Fruit fly (Drosophila melanogaster) whole organism, embryonic: Measurements from ENCODE around the gene CG7407.

Experiments used
- Atf6 ChIP-seq: fragments of 200-800 bp; sonication (Bioruptor generic); IDR thresholded peaks from 2 replicates; pipeline ENCODE4 v1.3.6; 2022; ENCODE audit warnings: missing biosample characterization, missing genetic modification characterization
- BEAF-32 ChIP-seq: fragments of 200-800 bp; sonication (Bioruptor generic); optimal IDR thresholded peaks from 3 replicates; lab custom pipeline; 2017; ENCODE audit warnings: missing biosample characterization, missing genetic modification characterization, mild to moderate bottlenecking, moderate library complexity, missing genetic modification reagents
- Blimp-1 ChIP-seq: fragments of 200-800 bp; sonication (Bioruptor generic); optimal IDR thresholded peaks from 3 replicates; lab custom pipeline; 2018; ENCODE audit warnings: missing biosample characterization, missing genetic modification characterization, mild to moderate bottlenecking, moderate library complexity, missing genetic modification reagents
- CG10209 ChIP-seq: fragments of 200-800 bp; sonication (Bioruptor generic); optimal IDR thresholded peaks from 3 replicates; lab custom pipeline; 2017; ENCODE audit warnings: missing biosample characterization, mild to moderate bottlenecking, missing genetic modification characterization, missing genetic modification reagents
- CG1024 ChIP-seq: fragments of 200-800 bp; sonication (Bioruptor generic); IDR thresholded peaks from 2 replicates; pipeline ENCODE4 v1.3.6; 2022; ENCODE audit warnings: missing biosample characterization, missing genetic modification characterization
- CG10462 ChIP-seq: fragments of 200-800 bp; sonication (Bioruptor generic); optimal IDR thresholded peaks from 2 replicates; lab custom pipeline; 2016; ENCODE audit warnings: missing biosample characterization, missing genetic modification characterization
- CG1233 ChIP-seq: fragments of 200-800 bp; sonication (Bioruptor generic); optimal IDR thresholded peaks from 4 replicates; lab custom pipeline; 2018; ENCODE audit warnings: missing biosample characterization, mild to moderate bottlenecking, missing genetic modification characterization
- CG13894 ChIP-seq: fragments of 200-800 bp; sonication (Bioruptor generic); optimal IDR thresholded peaks from 3 replicates; lab custom pipeline; 2018; ENCODE audit warnings: missing biosample characterization, mild to moderate bottlenecking, missing genetic modification characterization, moderate library complexity
- CG1647 ChIP-seq: fragments of 200-800 bp; sonication (Bioruptor generic); optimal IDR thresholded peaks from 3 replicates; lab custom pipeline; 2016; ENCODE audit warnings: missing biosample characterization, missing genetic modification characterization
- CG17328 ChIP-seq: fragments of 200-800 bp; sonication (Bioruptor generic); IDR thresholded peaks from 2 replicates; pipeline ENCODE4 v1.3.6; 2022; ENCODE audit warnings: missing biosample characterization, missing genetic modification characterization
- CG1832 ChIP-seq: fragments of 200-800 bp; sonication (Bioruptor generic); optimal IDR thresholded peaks from 2 replicates; lab custom pipeline; 2017; ENCODE audit warnings: missing biosample characterization, mild to moderate bottlenecking, missing genetic modification characterization, inconsistent platforms
- CG2116 ChIP-seq: fragments of 200-800 bp; sonication (Bioruptor generic); optimal IDR thresholded peaks from 3 replicates; lab custom pipeline; 2018; ENCODE audit warnings: missing biosample characterization, mild to moderate bottlenecking, missing genetic modification characterization
- CG2129 ChIP-seq: fragments of 200-800 bp; sonication (Bioruptor generic); IDR thresholded peaks from 2 replicates; pipeline ENCODE4 v1.3.6; 2022; ENCODE audit warnings: missing biosample characterization, missing genetic modification characterization; ENCODE audit not compliant: partially characterized antibody
- CG2712 ChIP-seq: fragments of 200-800 bp; optimal IDR thresholded peaks from 3 replicates; lab custom pipeline; 2019; ENCODE audit warnings: missing biosample characterization, mild to moderate bottlenecking, missing genetic modification characterization, moderate library complexity
- CG2875 ChIP-seq: fragments of 200-800 bp; sonication (Bioruptor generic); optimal IDR thresholded peaks from 2 replicates; lab custom pipeline; 2017; ENCODE audit warnings: missing biosample characterization, mild to moderate bottlenecking, missing genetic modification characterization, missing genetic modification reagents
- CG32532 ChIP-seq: fragments of 200-800 bp; sonication (Bioruptor generic); IDR thresholded peaks from 2 replicates; pipeline ENCODE4 v1.3.6; 2022; ENCODE audit warnings: missing biosample characterization, missing genetic modification characterization
- CG8388 ChIP-seq: fragments of 200-800 bp; sonication (Bioruptor generic); optimal IDR thresholded peaks from 2 replicates; lab custom pipeline; 2019; ENCODE audit warnings: missing biosample characterization, mild to moderate bottlenecking, missing genetic modification characterization, moderate library complexity
- CG9727 ChIP-seq: fragments of 200-800 bp; sonication (Bioruptor generic); optimal IDR thresholded peaks from 3 replicates; lab custom pipeline; 2017; ENCODE audit warnings: missing biosample characterization, mild to moderate bottlenecking, missing genetic modification characterization
- Dad ChIP-seq: fragments of 200-800 bp; sonication (Bioruptor generic); optimal IDR thresholded peaks from 3 replicates; lab custom pipeline; 2016; ENCODE audit warnings: missing biosample characterization, missing genetic modification characterization
- Elba2 ChIP-seq: fragments of 200-800 bp; sonication (Bioruptor generic); optimal IDR thresholded peaks from 3 replicates; lab custom pipeline; 2016; ENCODE audit warnings: missing biosample characterization, missing genetic modification characterization
- Gsc ChIP-seq: fragments of 200-800 bp; sonication (Bioruptor generic); IDR thresholded peaks from 2 replicates; pipeline ENCODE4 v1.3.6; 2022; ENCODE audit warnings: missing biosample characterization, missing genetic modification characterization
- Gug ChIP-seq: fragments of 200-800 bp; sonication (Bioruptor generic); IDR thresholded peaks from 4 replicates; pipeline ENCODE4 v1.3.6; 2022; ENCODE audit warnings: missing biosample characterization, missing genetic modification characterization
- HLH4C ChIP-seq: fragments of 200-800 bp; sonication (Bioruptor generic); IDR thresholded peaks from 3 replicates; pipeline ENCODE4 v1.3.6; 2022; ENCODE audit warnings: missing biosample characterization, missing genetic modification characterization; ENCODE audit not compliant: partially characterized antibody
- Myb ChIP-seq: fragments of 200-800 bp; sonication (Bioruptor generic); optimal IDR thresholded peaks from 2 replicates; lab custom pipeline; 2016; ENCODE audit warnings: missing biosample characterization, missing genetic modification characterization
- NK7.1 ChIP-seq: fragments of 200-800 bp; sonication (Bioruptor generic); optimal IDR thresholded peaks from 3 replicates; lab custom pipeline; 2016; ENCODE audit warnings: missing biosample characterization, missing genetic modification characterization
- Poxn ChIP-seq: fragments of 200-800 bp; sonication (Bioruptor generic); IDR thresholded peaks from 2 replicates; pipeline ENCODE4 v1.3.6; 2022; ENCODE audit warnings: missing biosample characterization, missing genetic modification characterization
- Spps ChIP-seq: fragments of 200-800 bp; sonication (Bioruptor generic); optimal IDR thresholded peaks from 2 replicates; lab custom pipeline; 2018; ENCODE audit warnings: missing biosample characterization, mild to moderate bottlenecking, missing genetic modification characterization
- ac ChIP-seq: fragments of 200-800 bp; sonication (Bioruptor generic); optimal IDR thresholded peaks from 3 replicates; lab custom pipeline; 2017; ENCODE audit warnings: missing biosample characterization, mild to moderate bottlenecking, missing genetic modification characterization
- dimm ChIP-seq: fragments of 200-800 bp; sonication (Bioruptor generic); IDR thresholded peaks from 2 replicates; pipeline ENCODE4 v1.3.6; 2022; ENCODE audit warnings: missing biosample characterization, missing genetic modification characterization
- esg ChIP-seq: fragments of 200-800 bp; sonication (Bioruptor generic); conservative IDR thresholded peaks from 2 replicates; pipeline ENCODE4 v1.3.6; 2022; ENCODE audit warnings: missing biosample characterization, missing genetic modification characterization
- gt ChIP-seq: fragments of 200-800 bp; sonication (Bioruptor generic); IDR thresholded peaks from 2 replicates; pipeline ENCODE4 v1.3.6; 2022; ENCODE audit warnings: missing biosample characterization, missing genetic modification characterization
- kay ChIP-seq: fragments of 200-800 bp; sonication (Bioruptor generic); optimal IDR thresholded peaks from 2 replicates; lab custom pipeline; 2016; ENCODE audit warnings: missing biosample characterization, missing genetic modification characterization
- luna ChIP-seq: fragments of 200-800 bp; sonication (Bioruptor generic); optimal IDR thresholded peaks from 2 replicates; lab custom pipeline; 2016; ENCODE audit warnings: missing biosample characterization, missing genetic modification characterization
- mam ChIP-seq: fragments of 200-800 bp; sonication (Bioruptor generic); optimal IDR thresholded peaks from 3 replicates; lab custom pipeline; 2016; ENCODE audit warnings: missing biosample characterization, missing genetic modification characterization
- odd ChIP-seq: fragments of 200-800 bp; sonication (Bioruptor generic); optimal IDR thresholded peaks from 2 replicates; lab custom pipeline; 2017; ENCODE audit warnings: missing biosample characterization, mild to moderate bottlenecking, missing genetic modification characterization
- pfk ChIP-seq: fragments of 200-800 bp; sonication (Bioruptor generic); optimal IDR thresholded peaks from 2 replicates; lab custom pipeline; 2018; ENCODE audit warnings: missing biosample characterization, mild to moderate bottlenecking, missing genetic modification characterization, moderate library complexity
- pros ChIP-seq: fragments of 200-800 bp; sonication (Bioruptor generic); optimal IDR thresholded peaks from 3 replicates; lab custom pipeline; 2019; ENCODE audit warnings: missing biosample characterization, mild to moderate bottlenecking, missing genetic modification characterization, moderate library complexity
- seq ChIP-seq: fragments of 200-800 bp; sonication (Bioruptor generic); IDR thresholded peaks from 2 replicates; pipeline ENCODE4 v1.3.6; 2022; ENCODE audit warnings: missing biosample characterization, missing genetic modification characterization
- slbo ChIP-seq: fragments of 200-800 bp; sonication (Bioruptor generic); IDR thresholded peaks from 2 replicates; pipeline ENCODE4 v1.3.6; 2022; ENCODE audit warnings: missing biosample characterization, missing genetic modification characterization
- sr ChIP-seq: fragments of 200-800 bp; sonication (Bioruptor generic); IDR thresholded peaks from 3 replicates; pipeline ENCODE4 v1.3.6; 2022; ENCODE audit warnings: missing biosample characterization, missing genetic modification characterization
- stc ChIP-seq: fragments of 200-800 bp; sonication (Bioruptor generic); IDR thresholded peaks from 2 replicates; pipeline ENCODE4 v1.3.6; 2022; ENCODE audit warnings: missing biosample characterization, missing genetic modification characterization
- tgo ChIP-seq: fragments of 200-800 bp; sonication (Bioruptor generic); IDR thresholded peaks from 3 replicates; pipeline ENCODE4 v1.3.6; 2022; ENCODE audit warnings: missing biosample characterization, missing genetic modification characterization
- tio ChIP-seq: fragments of 200-800 bp; sonication (Bioruptor generic); optimal IDR thresholded peaks from 2 replicates; lab custom pipeline; 2017; ENCODE audit warnings: missing biosample characterization, missing genetic modification characterization, inconsistent platforms
- tna ChIP-seq: fragments of 200-800 bp; sonication (Bioruptor generic); IDR thresholded peaks from 2 replicates; pipeline ENCODE4 v1.3.6; 2022; ENCODE audit warnings: missing biosample characterization, missing genetic modification characterization; ENCODE audit not compliant: partially characterized antibody
- tx ChIP-seq: fragments of 200-800 bp; sonication (Bioruptor generic); optimal IDR thresholded peaks from 2 replicates; lab custom pipeline; 2016; ENCODE audit warnings: missing biosample characterization, missing genetic modification characterization
- unpg ChIP-seq: fragments of 200-800 bp; sonication (Bioruptor generic); optimal IDR thresholded peaks from 3 replicates; lab custom pipeline; 2018; ENCODE audit warnings: missing biosample characterization, mild to moderate bottlenecking, missing genetic modification characterization, moderate library complexity
- wdn ChIP-seq: fragments of 200-800 bp; sonication (Bioruptor generic); IDR thresholded peaks from 2 replicates; pipeline ENCODE4 v1.3.6; 2022; ENCODE audit warnings: missing biosample characterization, missing genetic modification characterization
- zen2 ChIP-seq: fragments of 200-800 bp; sonication (Bioruptor generic); IDR thresholded peaks from 3 replicates; pipeline ENCODE4 v1.3.6; 2022; ENCODE audit warnings: missing biosample characterization, missing genetic modification characterization; ENCODE audit not compliant: partially characterized antibody

Gene CG7407

dm6 chr3L:21832203-21833160 lies 9.2 kb downstream of the CG7407 start, which contains the start of the genes CG7148 and Nopp140 (continued):
- TF ChIP-seq CG17328 (GFP tag; lab: Robert Waterston, UW), result peak; percentile 65
- TF ChIP-seq pros (GFP tag; lab: Kevin White, UChicago), result no peak
- TF ChIP-seq CG10209, result peak; percentile 63
- TF ChIP-seq pfk, result peak; percentile 34
- peak; percentile 63 for TF ChIP-seq unpg (GFP tag; lab: Kevin White, UChicago)
- TF ChIP-seq tio, result no peak
- TF ChIP-seq tna (GFP tag; lab: Robert Waterston, UW), result no peak
- TF ChIP-seq dimm (GFP tag; lab: Robert Waterston, UW), result no peak
- peak; percentile 40 for TF ChIP-seq BEAF-32 (GFP tag; lab: Kevin White, UChicago)
- TF ChIP-seq CG1647 (GFP tag; lab: Kevin White, UChicago), result peak; percentile 61
- peak; percentile 68; the same call in 3 of the 4 replicates for TF ChIP-seq Gug (GFP tag; lab: Robert Waterston, UW)
- no peak for TF ChIP-seq Spps (tag; lab: Kevin White, UChicago)
- TF ChIP-seq CG8388 (GFP tag; lab: Kevin White, UChicago), result peak; percentile 49
- peak; percentile 59 for TF ChIP-seq tgo (GFP tag; lab: Robert Waterston, UW)
- TF ChIP-seq CG1832 (GFP tag; lab: Kevin White, UChicago), result no peak
- peak; percentile 53 for TF ChIP-seq CG2116 (GFP tag; lab: Kevin White, UChicago)
- no peak for TF ChIP-seq seq
- peak; percentile 27 for TF ChIP-seq Dad (GFP tag; lab: Kevin White, UChicago)
- TF ChIP-seq Blimp-1 (GFP tag; lab: Kevin White, UChicago), result no peak
- peak; percentile 42 for TF ChIP-seq Myb
- no peak for TF ChIP-seq CG2129 (GFP tag; lab: Robert Waterston, UW)
- TF ChIP-seq zen2 (GFP tag; lab: Robert Waterston, UW), result no peak
- TF ChIP-seq CG32532 (GFP tag; lab: Robert Waterston, UW), result peak; percentile 83
- no peak for TF ChIP-seq NK7.1 (GFP tag; lab: Kevin White, UChicago)
- no peak for TF ChIP-seq gt (GFP tag; lab: Robert Waterston, UW)
- peak; percentile 80 for TF ChIP-seq mam (GFP tag; lab: Kevin White, UChicago)
- peak; percentile 49 for TF ChIP-seq CG9727 (GFP tag; lab: Kevin White, UChicago)
- no peak for TF ChIP-seq ac
- TF ChIP-seq CG13894 (tag; lab: Kevin White, UChicago), result peak; percentile 72
- peak; percentile 37 for TF ChIP-seq tx (GFP tag; lab: Kevin White, UChicago)
- TF ChIP-seq HLH4C, result 0 out of 3 replicates have a peak, but pooled peaks have one; percentile 19
- TF ChIP-seq CG1233 (GFP tag; lab: Kevin White, UChicago), result peak; percentile 47
- peak; percentile 52; the same call in 1 of the 2 replicates for TF ChIP-seq Atf6 (GFP tag; lab: Robert Waterston, UW)
- peak; percentile 68 for TF ChIP-seq CG2712 (tag; lab: Kevin White, UChicago)
- TF ChIP-seq wdn (GFP tag; lab: Robert Waterston, UW), result peak; percentile 61
- peak; percentile 42 for TF ChIP-seq luna (GFP tag; lab: Kevin White, UChicago)
- TF ChIP-seq Elba2 (GFP tag; lab: Kevin White, UChicago), result no peak
- peak; percentile 39 for TF ChIP-seq CG2875
- TF ChIP-seq esg (GFP tag; lab: Robert Waterston, UW), result peak; percentile 44
- TF ChIP-seq sr (GFP tag; lab: Robert Waterston, UW), result peak; percentile 8; the same call in 1 of the 3 replicates
- no peak for TF ChIP-seq Poxn (GFP tag; lab: Robert Waterston, UW)
- TF ChIP-seq Gsc (GFP tag; lab: Robert Waterston, UW), result no peak
- TF ChIP-seq CG1024 (GFP tag; lab: Robert Waterston, UW), result peak; percentile 64; the same call in 1 of the 2 replicates
- peak; percentile 1 for TF ChIP-seq kay (GFP tag; lab: Kevin White, UChicago)
- peak; percentile 85 for TF ChIP-seq slbo (GFP tag; lab: Robert Waterston, UW)
- no peak; the same call in 1 of the 2 replicates for TF ChIP-seq stc (GFP tag; lab: Robert Waterston, UW)
- no peak for TF ChIP-seq CG10462
- no peak for TF ChIP-seq odd (GFP tag; lab: Kevin White, UChicago)
